Fruit fly (Drosophila melanogaster) whole organism, embryonic: ENCODE data around the gene Actn.

ENCODE experiments used
- Atf-2 ChIP-seq: fragments of 200-800 bp; sonication (Bioruptor generic); optimal IDR thresholded peaks from 2 replicates; lab custom pipeline; 2016; ENCODE audit warnings: missing biosample characterization, missing genetic modification characterization
- Atf6 ChIP-seq: fragments of 200-800 bp; sonication (Bioruptor generic); IDR thresholded peaks from 2 replicates; pipeline ENCODE4 v1.3.6; 2022; ENCODE audit warnings: missing biosample characterization, missing genetic modification characterization
- Awh ChIP-seq: fragments of 200-800 bp; sonication (Bioruptor generic); IDR thresholded peaks from 2 replicates; pipeline ENCODE4, ENCODE4 v1.3.6; 2022; ENCODE audit warnings: missing biosample characterization, missing genetic modification characterization
- B-H1 ChIP-seq: fragments of 200-800 bp; sonication (Bioruptor generic); IDR thresholded peaks from 3 replicates; pipeline ENCODE4 v1.3.6; 2022; ENCODE audit warnings: missing biosample characterization, missing genetic modification characterization
- CG10462 ChIP-seq: fragments of 200-800 bp; sonication (Bioruptor generic); optimal IDR thresholded peaks from 2 replicates; lab custom pipeline; 2016; ENCODE audit warnings: missing biosample characterization, missing genetic modification characterization
- CG12071 ChIP-seq: fragments of 200-800 bp; sonication (Bioruptor generic); optimal IDR thresholded peaks from 3 replicates; lab custom pipeline; 2018; ENCODE audit warnings: missing biosample characterization, mild to moderate bottlenecking, missing genetic modification characterization
- CG12104 ChIP-seq: fragments of 200-800 bp; sonication (Bioruptor generic); optimal IDR thresholded peaks from 3 replicates; lab custom pipeline; 2016; ENCODE audit warnings: missing biosample characterization, missing genetic modification characterization
- CG12391 ChIP-seq: fragments of 200-800 bp; sonication (Bioruptor generic); optimal IDR thresholded peaks from 3 replicates; lab custom pipeline; 2018; ENCODE audit warnings: missing biosample characterization, mild to moderate bottlenecking, missing genetic modification characterization, moderate library complexity
- CG12744 ChIP-seq: fragments of 200-800 bp; sonication (Bioruptor generic); optimal IDR thresholded peaks from 2 replicates; lab custom pipeline; 2016; ENCODE audit warnings: missing biosample characterization, missing genetic modification characterization
- CG13123 ChIP-seq: fragments of 200-800 bp; sonication (Bioruptor generic); optimal IDR thresholded peaks from 2 replicates; lab custom pipeline; 2016; ENCODE audit warnings: missing biosample characterization, missing genetic modification characterization
- CG14710 ChIP-seq: fragments of 200-800 bp; sonication (Bioruptor generic); optimal IDR thresholded peaks from 3 replicates; lab custom pipeline; 2019; ENCODE audit warnings: missing biosample characterization, mild to moderate bottlenecking, missing genetic modification characterization, moderate library complexity
- CG16813 ChIP-seq: fragments of 200-800 bp; sonication (Bioruptor generic); IDR thresholded peaks from 3 replicates; pipeline ENCODE4 v1.3.6; 2022; ENCODE audit warnings: missing biosample characterization, missing genetic modification characterization; ENCODE audit not compliant: partially characterized antibody
- CG17359 ChIP-seq: fragments of 200-800 bp; sonication (Bioruptor generic); optimal IDR thresholded peaks from 3 replicates; lab custom pipeline; 2018; ENCODE audit warnings: missing biosample characterization, mild to moderate bottlenecking, missing genetic modification characterization, moderate library complexity
- CG2129 ChIP-seq: fragments of 200-800 bp; sonication (Bioruptor generic); IDR thresholded peaks from 2 replicates; pipeline ENCODE4 v1.3.6; 2022; ENCODE audit warnings: missing biosample characterization, missing genetic modification characterization; ENCODE audit not compliant: partially characterized antibody
- CG3163 ChIP-seq: fragments of 200-800 bp; sonication (Bioruptor generic); optimal IDR thresholded peaks from 3 replicates; lab custom pipeline; 2016; ENCODE audit warnings: missing biosample characterization, missing genetic modification characterization
- CG32532 ChIP-seq: fragments of 200-800 bp; sonication (Bioruptor generic); IDR thresholded peaks from 2 replicates; pipeline ENCODE4 v1.3.6; 2022; ENCODE audit warnings: missing biosample characterization, missing genetic modification characterization
- CG3281 ChIP-seq: fragments of 200-800 bp; sonication (Bioruptor generic); optimal IDR thresholded peaks from 3 replicates; lab custom pipeline; 2017; ENCODE audit warnings: missing biosample characterization, mild to moderate bottlenecking, missing genetic modification characterization
- CG33213 ChIP-seq: fragments of 200-800 bp; sonication (Bioruptor generic); optimal IDR thresholded peaks from 3 replicates; lab custom pipeline; 2016; ENCODE audit warnings: missing biosample characterization, missing genetic modification characterization
- CG9876 ChIP-seq: fragments of 200-800 bp; sonication (Bioruptor generic); optimal IDR thresholded peaks from 2 replicates; lab custom pipeline; 2016; ENCODE audit warnings: missing biosample characterization, missing genetic modification characterization
- Doc3 ChIP-seq: fragments of 200-800 bp; sonication (Bioruptor generic); IDR thresholded peaks from 3 replicates; pipeline ENCODE4 v1.3.6; 2022; ENCODE audit warnings: missing biosample characterization, missing genetic modification characterization; ENCODE audit not compliant: partially characterized antibody
- E2f2 ChIP-seq: fragments of 200-800 bp; sonication (Bioruptor generic); IDR thresholded peaks from 2 replicates; pipeline ENCODE4 v1.3.6; 2022; ENCODE audit warnings: missing biosample characterization, missing genetic modification characterization
- Hr51 ChIP-seq, 2 experiments: fragments of 200-800 bp; sonication (Bioruptor generic); optimal IDR thresholded peaks; 2 replicates in 1 of 2; 3 replicates in 1 of 2; lab custom pipeline; 2016 to 2018; ENCODE audit warnings: missing biosample characterization in 2 of 2, missing genetic modification characterization in 2 of 2, mild to moderate bottlenecking in 1 of 2, moderate library complexity in 1 of 2
- Lim3 ChIP-seq: fragments of 200-800 bp; sonication (Bioruptor generic); IDR thresholded peaks from 2 replicates; pipeline ENCODE4 v1.3.6; 2022; ENCODE audit warnings: missing biosample characterization, missing genetic modification characterization
- Med ChIP-seq: fragments of 200-800 bp; sonication (Bioruptor generic); peaks from one replicate; lab custom pipeline; 2016; ENCODE audit warnings: missing biosample characterization, missing genetic modification characterization, mild to moderate bottlenecking, inconsistent platforms, moderate library complexity
- NfI ChIP-seq: fragments of 200-800 bp; sonication (Bioruptor generic); optimal IDR thresholded peaks from 3 replicates; lab custom pipeline; 2018; ENCODE audit warnings: missing biosample characterization, mild to moderate bottlenecking, missing genetic modification characterization, moderate library complexity
- Rx ChIP-seq: fragments of 200-800 bp; sonication (Bioruptor generic); IDR thresholded peaks from 2 replicates; pipeline ENCODE4 v1.3.6; 2022; ENCODE audit warnings: missing biosample characterization, missing genetic modification characterization
- Sry-δ ChIP-seq: fragments of 200-800 bp; sonication (Bioruptor generic); optimal IDR thresholded peaks from 2 replicates; lab custom pipeline; 2016; ENCODE audit warnings: missing biosample characterization, missing genetic modification characterization
- ara ChIP-seq: fragments of 200-800 bp; sonication (Bioruptor generic); IDR thresholded peaks from 2 replicates; pipeline ENCODE4 v1.3.6; 2022; ENCODE audit warnings: missing biosample characterization, missing genetic modification characterization
- br ChIP-seq: fragments of >200 bp; optimal IDR thresholded peaks from 2 replicates; lab custom pipeline; 2017
- cas ChIP-seq: fragments of 200-800 bp; sonication (Bioruptor generic); IDR thresholded peaks from 2 replicates; pipeline ENCODE4 v1.3.6; 2022; ENCODE audit warnings: missing biosample characterization, missing genetic modification characterization
- cato ChIP-seq: fragments of 200-800 bp; sonication (Bioruptor generic); optimal IDR thresholded peaks from 2 replicates; lab custom pipeline; 2016; ENCODE audit warnings: missing biosample characterization, missing genetic modification characterization, borderline replicate concordance
- dimm ChIP-seq: fragments of 200-800 bp; sonication (Bioruptor generic); IDR thresholded peaks from 2 replicates; pipeline ENCODE4 v1.3.6; 2022; ENCODE audit warnings: missing biosample characterization, missing genetic modification characterization
- esg ChIP-seq: fragments of 200-800 bp; sonication (Bioruptor generic); conservative IDR thresholded peaks from 2 replicates; pipeline ENCODE4 v1.3.6; 2022; ENCODE audit warnings: missing biosample characterization, missing genetic modification characterization
- hbn ChIP-seq: fragments of 200-800 bp; sonication (Bioruptor generic); IDR thresholded peaks from 2 replicates; pipeline ENCODE4 v1.3.6; 2022; ENCODE audit warnings: missing biosample characterization, missing genetic modification characterization; ENCODE audit not compliant: partially characterized antibody
- hth ChIP-seq: fragments of >200 bp; optimal IDR thresholded peaks from 2 replicates; lab custom pipeline; 2017; ENCODE audit warnings: inconsistent platforms
- kah ChIP-seq: fragments of 200-800 bp; sonication (Bioruptor generic); optimal IDR thresholded peaks from 2 replicates; lab custom pipeline; 2018; ENCODE audit warnings: missing biosample characterization, mild to moderate bottlenecking, missing genetic modification characterization
- kay ChIP-seq: fragments of 200-800 bp; sonication (Bioruptor generic); optimal IDR thresholded peaks from 2 replicates; lab custom pipeline; 2016; ENCODE audit warnings: missing biosample characterization, missing genetic modification characterization
- knrl ChIP-seq: fragments of 200-800 bp; sonication (Bioruptor generic); IDR thresholded peaks from 3 replicates; pipeline ENCODE4 v1.3.6; 2022; ENCODE audit warnings: missing biosample characterization, missing genetic modification characterization; ENCODE audit not compliant: partially characterized antibody
- lab ChIP-seq: fragments of 200-800 bp; sonication (Bioruptor generic); optimal IDR thresholded peaks from 3 replicates; lab custom pipeline; 2017; ENCODE audit warnings: missing biosample characterization, missing genetic modification characterization, mild to moderate bottlenecking, moderate library complexity, missing genetic modification reagents
- pfk ChIP-seq: fragments of 200-800 bp; sonication (Bioruptor generic); optimal IDR thresholded peaks from 2 replicates; lab custom pipeline; 2018; ENCODE audit warnings: missing biosample characterization, mild to moderate bottlenecking, missing genetic modification characterization, moderate library complexity
- phol ChIP-seq: fragments of 200-800 bp; sonication (Bioruptor generic); optimal IDR thresholded peaks from 3 replicates; lab custom pipeline; 2018; ENCODE audit warnings: missing biosample characterization, mild to moderate bottlenecking, missing genetic modification characterization, moderate library complexity
- pita ChIP-seq: fragments of 200-800 bp; sonication (Bioruptor generic); optimal IDR thresholded peaks from 2 replicates; lab custom pipeline; 2017; ENCODE audit warnings: missing biosample characterization, mild to moderate bottlenecking, missing genetic modification characterization
- pnt ChIP-seq: fragments of 200-800 bp; sonication (Bioruptor generic); optimal IDR thresholded peaks from 3 replicates; lab custom pipeline; 2016; ENCODE audit warnings: missing biosample characterization, missing genetic modification characterization
- rib ChIP-seq: fragments of 200-800 bp; sonication (Bioruptor generic); IDR thresholded peaks from 2 replicates; pipeline ENCODE4 v1.3.6; 2022; ENCODE audit warnings: missing biosample characterization, missing genetic modification characterization
- wdn ChIP-seq: fragments of 200-800 bp; sonication (Bioruptor generic); IDR thresholded peaks from 2 replicates; pipeline ENCODE4 v1.3.6; 2022; ENCODE audit warnings: missing biosample characterization, missing genetic modification characterization
- zen2 ChIP-seq: fragments of 200-800 bp; sonication (Bioruptor generic); IDR thresholded peaks from 3 replicates; pipeline ENCODE4 v1.3.6; 2022; ENCODE audit warnings: missing biosample characterization, missing genetic modification characterization; ENCODE audit not compliant: partially characterized antibody

Gene Actn

dm6 chrX:2073325-2073724, 31.2 kb upstream of the Actn start, which contains the start of gene CG4199 (continued):
- TF ChIP-seq CG2129 (no peak), pfk (GFP tag; lab: Kevin White, UChicago) (no peak), CG17359 (no peak), CG16813 (GFP tag; lab: Robert Waterston, UW) (no peak), Atf-2 (GFP tag; lab: Kevin White, UChicago) (no peak), Atf6 (GFP tag; lab: Robert Waterston, UW) (no peak), Rx (GFP tag; lab: Robert Waterston, UW) (no peak), kah (peak; percentile 90), CG33213 (GFP tag; lab: Kevin White, UChicago) (peak; percentile 0), Sry-δ (GFP tag; lab: Kevin White, UChicago) (peak; percentile 67), CG12071 (GFP tag; lab: Kevin White, UChicago) (no peak), Awh (GFP tag; lab: Robert Waterston, UW) (no peak), hth (lab: Kevin White, UChicago) (no peak), E2f2 (GFP tag; lab: Robert Waterston, UW) (peak; percentile 80), B-H1 (no peak), rib (GFP tag; lab: Robert Waterston, UW) (no peak), CG32532 (GFP tag; lab: Robert Waterston, UW) (0 out of 2 replicates have a peak, but pooled peaks have one; percentile 13), cas (GFP tag; lab: Robert Waterston, UW) (no peak), ara (GFP tag; lab: Robert Waterston, UW) (no peak), hbn (GFP tag; lab: Robert Waterston, UW) (no peak; the same call in 1 of the 2 replicates), NfI (GFP tag; lab: Kevin White, UChicago) (no peak), esg (GFP tag; lab: Robert Waterston, UW) (no peak), Lim3 (GFP tag; lab: Robert Waterston, UW) (no peak), knrl (GFP tag; lab: Robert Waterston, UW) (peak; percentile 48; the same call in 1 of the 3 replicates), CG14710 (tag; lab: Kevin White, UChicago) (peak; percentile 48), cato (GFP tag; lab: Kevin White, UChicago) (no peak), CG12744 (GFP tag; lab: Kevin White, UChicago) (no peak), kay (GFP tag; lab: Kevin White, UChicago) (no peak), lab (GFP tag; lab: Kevin White, UChicago) (peak; percentile 32), Doc3 (GFP tag; lab: Robert Waterston, UW) (no peak), phol (tag; lab: Kevin White, UChicago) (no peak), CG12391 (no peak), CG9876 (GFP tag; lab: Kevin White, UChicago) (no peak), wdn (no peak), CG3163 (GFP tag; lab: Kevin White, UChicago) (no peak), CG10462 (GFP tag; lab: Kevin White, UChicago) (no peak), CG3281 (no peak), zen2 (GFP tag; lab: Robert Waterston, UW) (no peak), Hr51 (GFP tag; optimal IDR thresholded peaks at IDR 0.05; lab: Kevin White, UChicago) (no peak), dimm (GFP tag; lab: Robert Waterston, UW) (no peak), CG13123 (GFP tag; lab: Kevin White, UChicago) (no peak), pnt (no peak), pita (GFP tag; lab: Kevin White, UChicago) (peak; percentile 19), CG12104 (no peak), br (lab: Kevin White, UChicago) (no peak), Med (GFP tag; lab: Kevin White, UChicago) (peak; percentile 87)
- TF ChIP-seq, all 482 proteins: peak for 93
